Worm (Caenorhabditis elegans): ENCODE measurements around the gene F40F12.9.

ce11 chrIII:9920764-9921163, 9.6 kb downstream of the F40F12.9 start, which contains the start of gene F40F12.3:
- TF ChIP-seq ceh-43 (GFP tag; optimal IDR thresholded peaks at IDR 0.05) (no peak), nhr-237 (tag; optimal IDR thresholded peaks at IDR 0.05) (no peak), elt-3 (tag; optimal IDR thresholded peaks at IDR 0.05) (no peak), lin-13 (tag; optimal IDR thresholded peaks at IDR 0.05) (no peak), elt-1 (tag; optimal IDR thresholded peaks at IDR 0.05; ENCODE audit: borderline replicate concordance, insufficient read depth) (no peak), mab-5 (tag; optimal IDR thresholded peaks at IDR 0.05) (no peak), ham-2 (GFP tag; optimal IDR thresholded peaks at IDR 0.05) (no peak), lsy-2 (tag; optimal IDR thresholded peaks at IDR 0.05) (no peak), pha-4 (tag; optimal IDR thresholded peaks at IDR 0.05) (no peak), nhr-28 (tag; optimal IDR thresholded peaks at IDR 0.05) (no peak), unc-39 (tag; optimal IDR thresholded peaks at IDR 0.05) (no peak), blmp-1 (tag; optimal IDR thresholded peaks at IDR 0.05) (no peak), ces-1 (GFP tag; optimal IDR thresholded peaks at IDR 0.05) (no peak), lin-32 (GFP tag; optimal IDR thresholded peaks at IDR 0.05) (no peak)
